Worm (Caenorhabditis elegans): ENCODE results near the gene R10E11.5.

DNA sequence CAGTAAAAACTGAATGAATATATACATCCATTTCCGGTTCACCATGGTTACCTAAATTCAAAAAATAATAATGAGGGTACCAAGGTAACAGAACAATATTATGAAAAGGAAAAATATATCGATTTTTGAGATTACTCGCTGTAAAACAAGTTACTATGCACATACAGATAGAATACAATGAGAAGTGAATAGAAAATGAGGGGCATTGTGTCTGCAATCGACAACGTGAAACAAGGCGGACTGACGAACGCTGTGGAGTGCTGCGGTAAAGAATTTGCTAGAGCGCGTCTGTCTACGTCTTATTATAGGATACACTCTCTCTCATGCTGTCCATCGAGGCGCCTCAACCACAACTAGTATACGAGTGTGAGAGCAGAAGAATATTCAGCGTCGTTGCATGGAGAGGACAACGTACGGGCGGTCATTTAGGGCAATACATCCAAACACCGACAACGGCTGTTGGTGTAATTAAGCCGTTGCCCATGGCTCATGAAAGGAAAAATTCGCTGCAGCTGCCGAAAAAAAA, 27.7 kb upstream of the R10E11.5 start, which contains the start of gene cnx-1:
- TF ChIP-seq klf-2 (GFP tag; conservative IDR thresholded peaks at IDR 0.05): no peak
- TF ChIP-seq ztf-23 (GFP tag; IDR thresholded peaks at IDR 0.05): no peak
- peak; percentile 42; the same call in 1 of the 2 replicates for TF ChIP-seq flt-1 (GFP tag; IDR thresholded peaks at IDR 0.05)
- TF ChIP-seq ztf-29 (GFP tag; IDR thresholded peaks at IDR 0.05): no peak
- TF ChIP-seq cog-1 (tag; optimal IDR thresholded peaks at IDR 0.05): no peak
- TF ChIP-seq tab-1 (GFP tag; IDR thresholded peaks at IDR 0.05): peak; percentile 68; the same call in 1 of the 2 replicates
- TF ChIP-seq med-1 (GFP tag; optimal IDR thresholded peaks at IDR 0.05; ENCODE audit: insufficient read depth): no peak

Data from whole organism, midembryonic.